Fruit fly (Drosophila melanogaster) whole organism, prepupa: ENCODE data around the gene CG11369.
A peak's percentile ranks its signal among the peaks of the same experiment; 100 is the strongest.

Experiments
- Blimp-1 ChIP-seq: fragments of 200-800 bp; sonication (Bioruptor generic); optimal IDR thresholded peaks from 3 replicates; lab custom pipeline; 2017; ENCODE audit warnings: missing biosample characterization, missing genetic modification characterization, mild to moderate bottlenecking, moderate library complexity, missing genetic modification reagents
- CG10669 ChIP-seq: fragments of 200-800 bp; sonication (Bioruptor generic); optimal IDR thresholded peaks from 3 replicates; lab custom pipeline; 2018; ENCODE audit warnings: missing biosample characterization, mild to moderate bottlenecking, missing genetic modification characterization, moderate library complexity
- CG11762 ChIP-seq: fragments of 200-800 bp; sonication (Bioruptor generic); optimal IDR thresholded peaks from 3 replicates; lab custom pipeline; 2016; ENCODE audit warnings: missing biosample characterization, missing genetic modification characterization; ENCODE audit not compliant: insufficient read depth
- CG11902 ChIP-seq: fragments of 200-800 bp; sonication (Bioruptor generic); optimal IDR thresholded peaks from 3 replicates; lab custom pipeline; 2016; ENCODE audit warnings: missing biosample characterization, missing genetic modification characterization
- CG15336 ChIP-seq: fragments of 200-800 bp; sonication (Bioruptor generic); IDR thresholded peaks from 2 replicates; pipeline ENCODE4 v1.3.6; 2022; ENCODE audit warnings: missing biosample characterization, missing genetic modification characterization
- CG1621 ChIP-seq: fragments of 200-800 bp; sonication (Bioruptor generic); optimal IDR thresholded peaks from 3 replicates; lab custom pipeline; 2018; ENCODE audit warnings: missing biosample characterization, mild to moderate bottlenecking, missing genetic modification characterization
- CG16779 ChIP-seq: fragments of 200-800 bp; sonication (Bioruptor generic); optimal IDR thresholded peaks from 3 replicates; lab custom pipeline; 2017; ENCODE audit warnings: missing biosample characterization, mild to moderate bottlenecking, missing genetic modification characterization
- CG3032 ChIP-seq: fragments of 200-800 bp; optimal IDR thresholded peaks from 2 replicates; lab custom pipeline; 2019; ENCODE audit warnings: missing biosample characterization, mild to moderate bottlenecking, missing genetic modification characterization, moderate library complexity
- CG31627 ChIP-seq: fragments of 200-800 bp; sonication (Bioruptor generic); optimal IDR thresholded peaks from 3 replicates; lab custom pipeline; 2016; ENCODE audit warnings: missing biosample characterization, missing genetic modification characterization
- CG32006 ChIP-seq: fragments of 200-800 bp; sonication (Bioruptor generic); optimal IDR thresholded peaks from 3 replicates; lab custom pipeline; 2017; ENCODE audit warnings: missing biosample characterization, mild to moderate bottlenecking, missing genetic modification characterization
- CG34406 ChIP-seq: fragments of 200-800 bp; sonication (Bioruptor generic); optimal IDR thresholded peaks from 3 replicates; lab custom pipeline; 2016; ENCODE audit warnings: missing biosample characterization, missing genetic modification characterization
- CG3919 ChIP-seq: fragments of 200-800 bp; sonication (Bioruptor generic); optimal IDR thresholded peaks from 3 replicates; lab custom pipeline; 2016; ENCODE audit warnings: missing biosample characterization, missing genetic modification characterization
- CG4318 ChIP-seq: fragments of 200-800 bp; sonication (Bioruptor generic); optimal IDR thresholded peaks from 3 replicates; lab custom pipeline; 2017; ENCODE audit warnings: missing biosample characterization, mild to moderate bottlenecking, missing genetic modification characterization
- CG6163 ChIP-seq: fragments of 200-800 bp; sonication (Bioruptor generic); IDR thresholded peaks from 3 replicates; pipeline ENCODE4 v1.3.6; 2022; ENCODE audit warnings: missing biosample characterization, missing genetic modification characterization
- CG6276 ChIP-seq: fragments of 200-800 bp; sonication (Bioruptor generic); optimal IDR thresholded peaks from 2 replicates; lab custom pipeline; 2017; ENCODE audit warnings: missing biosample characterization, mild to moderate bottlenecking, missing genetic modification characterization
- CG6792 ChIP-seq: fragments of 200-800 bp; sonication (Bioruptor generic); optimal IDR thresholded peaks from 3 replicates; lab custom pipeline; 2016; ENCODE audit warnings: missing biosample characterization, missing genetic modification characterization
- CG6854 ChIP-seq: fragments of 200-800 bp; sonication (Bioruptor generic); optimal IDR thresholded peaks from 2 replicates; lab custom pipeline; 2017; ENCODE audit warnings: missing biosample characterization, mild to moderate bottlenecking, missing genetic modification characterization
- CG7368 ChIP-seq: fragments of 200-800 bp; sonication (Bioruptor generic); optimal IDR thresholded peaks from 3 replicates; lab custom pipeline; 2016; ENCODE audit warnings: missing biosample characterization, missing genetic modification characterization
- CG8119 ChIP-seq: fragments of 200-800 bp; sonication (Bioruptor generic); IDR thresholded peaks from 3 replicates; pipeline ENCODE4 v1.3.6; 2022; ENCODE audit warnings: missing biosample characterization, missing genetic modification characterization
- CG8319 ChIP-seq: fragments of 200-800 bp; sonication (Bioruptor generic); optimal IDR thresholded peaks from 3 replicates; lab custom pipeline; 2016; ENCODE audit warnings: missing biosample characterization, missing genetic modification characterization
- CG9139 ChIP-seq: fragments of 200-800 bp; sonication (Bioruptor generic); optimal IDR thresholded peaks from 3 replicates; lab custom pipeline; 2017; ENCODE audit warnings: missing biosample characterization, mild to moderate bottlenecking, missing genetic modification characterization
- Eip75B ChIP-seq: fragments of 200-800 bp; sonication (Bioruptor generic); optimal IDR thresholded peaks from 3 replicates; lab custom pipeline; 2016; ENCODE audit warnings: missing biosample characterization, missing genetic modification characterization
- Ets21C ChIP-seq: fragments of 200-800 bp; sonication (Bioruptor generic); optimal IDR thresholded peaks from 3 replicates; lab custom pipeline; 2016; ENCODE audit warnings: missing biosample characterization, missing genetic modification characterization
- Ets96B ChIP-seq: fragments of 200-800 bp; optimal IDR thresholded peaks from 2 replicates; lab custom pipeline; 2019; ENCODE audit warnings: missing biosample characterization, mild to moderate bottlenecking, missing genetic modification characterization, moderate library complexity
- Gug ChIP-seq: fragments of 200-800 bp; sonication (Bioruptor generic); IDR thresholded peaks from 2 replicates; pipeline ENCODE4 v1.3.6; 2022; ENCODE audit warnings: missing biosample characterization, missing genetic modification characterization
- Hr39 ChIP-seq: fragments of 200-800 bp; sonication (Bioruptor generic); optimal IDR thresholded peaks from 2 replicates; lab custom pipeline; 2016; ENCODE audit warnings: missing biosample characterization, missing genetic modification characterization
- Hr4 ChIP-seq: fragments of 200-800 bp; sonication (Bioruptor generic); optimal IDR thresholded peaks from 3 replicates; lab custom pipeline; 2016; ENCODE audit warnings: missing biosample characterization, missing genetic modification characterization
- Lpt ChIP-seq: fragments of 200-800 bp; sonication (Bioruptor generic); optimal IDR thresholded peaks from 3 replicates; lab custom pipeline; 2016; ENCODE audit warnings: missing biosample characterization, missing genetic modification characterization
- Met ChIP-seq: fragments of 200-800 bp; sonication (Bioruptor generic); optimal IDR thresholded peaks from 3 replicates; lab custom pipeline; 2016; ENCODE audit warnings: missing biosample characterization, missing genetic modification characterization
- OdsH ChIP-seq: fragments of 200-800 bp; sonication (Bioruptor generic); optimal IDR thresholded peaks from 3 replicates; lab custom pipeline; 2016; ENCODE audit warnings: missing biosample characterization, missing genetic modification characterization
- Smox ChIP-seq: fragments of 200-800 bp; sonication (Bioruptor generic); optimal IDR thresholded peaks from 3 replicates; lab custom pipeline; 2016; ENCODE audit warnings: missing biosample characterization, missing genetic modification characterization
- Sox14 ChIP-seq: fragments of 200-800 bp; sonication (Bioruptor generic); optimal IDR thresholded peaks from 3 replicates; lab custom pipeline; 2016; ENCODE audit warnings: missing biosample characterization, missing genetic modification characterization
- achi ChIP-seq: fragments of 200-800 bp; sonication (Bioruptor generic); optimal IDR thresholded peaks from 3 replicates; lab custom pipeline; 2016; ENCODE audit warnings: missing biosample characterization, missing genetic modification characterization
- acj6 ChIP-seq: fragments of 200-800 bp; sonication (Bioruptor generic); optimal IDR thresholded peaks from 3 replicates; lab custom pipeline; 2016; ENCODE audit warnings: missing biosample characterization, missing genetic modification characterization
- cyc ChIP-seq: fragments of 200-800 bp; sonication (Bioruptor generic); optimal IDR thresholded peaks from 3 replicates; lab custom pipeline; 2016; ENCODE audit warnings: missing biosample characterization, missing genetic modification characterization
- dac ChIP-seq: fragments of 200-800 bp; sonication (Bioruptor generic); optimal IDR thresholded peaks from 2 replicates; lab custom pipeline; 2017; ENCODE audit warnings: missing biosample characterization, mild to moderate bottlenecking, missing genetic modification characterization
- dsx ChIP-seq: fragments of 200-800 bp; optimal IDR thresholded peaks from 3 replicates; lab custom pipeline; 2019; ENCODE audit warnings: missing biosample characterization, mild to moderate bottlenecking, missing genetic modification characterization, moderate library complexity; ENCODE audit not compliant: poor library complexity, severe bottlenecking
- eg ChIP-seq: fragments of 200-800 bp; sonication (Bioruptor generic); IDR thresholded peaks from 3 replicates; pipeline ENCODE4 v1.3.6; 2022; ENCODE audit warnings: missing biosample characterization, missing genetic modification characterization
- esn ChIP-seq: fragments of 200-800 bp; sonication (Bioruptor generic); optimal IDR thresholded peaks from 2 replicates; lab custom pipeline; 2016; ENCODE audit warnings: missing biosample characterization, mild to moderate bottlenecking, missing genetic modification characterization, moderate library complexity
- fd59A ChIP-seq: fragments of 200-800 bp; sonication (Bioruptor generic); optimal IDR thresholded peaks from 2 replicates; lab custom pipeline; 2017; ENCODE audit warnings: missing biosample characterization, mild to moderate bottlenecking, missing genetic modification characterization, missing genetic modification reagents
- fd85E ChIP-seq: fragments of 200-800 bp; sonication (Bioruptor generic); optimal IDR thresholded peaks from 3 replicates; lab custom pipeline; 2016; ENCODE audit warnings: missing biosample characterization, missing genetic modification characterization
- lz ChIP-seq: fragments of 200-800 bp; sonication (Bioruptor generic); optimal IDR thresholded peaks from 3 replicates; lab custom pipeline; 2016; ENCODE audit warnings: missing biosample characterization, missing genetic modification characterization
- net ChIP-seq: fragments of 200-800 bp; sonication (Bioruptor generic); optimal IDR thresholded peaks from 3 replicates; lab custom pipeline; 2016; ENCODE audit warnings: missing biosample characterization, missing genetic modification characterization
- salr ChIP-seq, 2 experiments: fragments of 200-800 bp; sonication (Bioruptor generic); optimal IDR thresholded peaks; 3 replicates each; lab custom pipeline; 2016 to 2018; ENCODE audit warnings: missing biosample characterization in 2 of 2, missing genetic modification characterization in 2 of 2, mild to moderate bottlenecking in 1 of 2
- spab ChIP-seq: fragments of 200-800 bp; sonication (Bioruptor generic); optimal IDR thresholded peaks from 2 replicates; lab custom pipeline; 2017; ENCODE audit warnings: missing biosample characterization, mild to moderate bottlenecking, missing genetic modification characterization, missing genetic modification reagents
- ss ChIP-seq, 2 experiments: fragments of 200-800 bp; sonication (Bioruptor generic); optimal IDR thresholded peaks; 2 replicates in 1 of 2; 3 replicates in 1 of 2; lab custom pipeline; 2017 to 2018; ENCODE audit warnings: mild to moderate bottlenecking in 2 of 2, missing biosample characterization in 2 of 2, missing genetic modification characterization in 2 of 2, moderate library complexity in 1 of 2
- topi ChIP-seq: fragments of 200-800 bp; sonication (Bioruptor generic); optimal IDR thresholded peaks from 3 replicates; lab custom pipeline; 2016; ENCODE audit warnings: missing biosample characterization, missing genetic modification characterization
- vri ChIP-seq: fragments of 200-800 bp; sonication (Bioruptor generic); optimal IDR thresholded peaks from 3 replicates; lab custom pipeline; 2016; ENCODE audit warnings: missing biosample characterization, mild to moderate bottlenecking, missing genetic modification characterization

CG11369 gene

dm6 chrX:7603657-7604056 lies 29.6 kb downstream of the CG11369 start:
- TF ChIP-seq lz (GFP tag; lab: Kevin White, UChicago) (no peak), fd59A (no peak), Eip75B (GFP tag; lab: Kevin White, UChicago) (no peak), CG6276 (GFP tag; lab: Kevin White, UChicago) (no peak), CG31627 (GFP tag; lab: Kevin White, UChicago) (no peak), dac (GFP tag; lab: Kevin White, UChicago) (no peak), CG16779 (tag; lab: Kevin White, UChicago) (no peak), Ets96B (no peak), Ets21C (GFP tag; lab: Kevin White, UChicago) (no peak), CG34406 (GFP tag; lab: Kevin White, UChicago) (no peak), ss (GFP tag; optimal IDR thresholded peaks at IDR 0.05; lab: Kevin White, UChicago) (no peak), CG3919 (no peak)

- TF ChIP-seq OdsH (GFP tag; lab: Kevin White, UChicago), result peak; percentile 62
- peak; percentile 88 for TF ChIP-seq CG32006
- peak; percentile 93 for TF ChIP-seq spab (GFP tag; lab: Kevin White, UChicago)
- peak; percentile 97 to 98 for TF ChIP-seq ss (GFP tag; optimal IDR thresholded peaks at IDR 0.05; lab: Kevin White, UChicago)
- peak; percentile 96 for TF ChIP-seq net
- peak; percentile 40 for TF ChIP-seq acj6 (GFP tag; lab: Kevin White, UChicago)
- TF ChIP-seq CG1621 (tag; lab: Kevin White, UChicago), result peak; percentile 95
- TF ChIP-seq CG6792 (GFP tag; lab: Kevin White, UChicago), result peak; percentile 59
- TF ChIP-seq CG10669 (GFP tag; lab: Kevin White, UChicago), result peak; percentile 95
- TF ChIP-seq Sox14 (GFP tag; lab: Kevin White, UChicago), result peak; percentile 78
- peak; percentile 47 for TF ChIP-seq fd85E (GFP tag; lab: Kevin White, UChicago)
- TF ChIP-seq CG3032 (tag; lab: Kevin White, UChicago), result peak; percentile 89
- TF ChIP-seq CG11902 (GFP tag; lab: Kevin White, UChicago), result no peak
- peak; percentile 71 for TF ChIP-seq topi (GFP tag; lab: Kevin White, UChicago)
- TF ChIP-seq fd59A, result peak; percentile 80
- TF ChIP-seq Hr4 (GFP tag; lab: Kevin White, UChicago), result peak; percentile 75
- TF ChIP-seq CG4318 (GFP tag; lab: Kevin White, UChicago), result peak; percentile 38
- TF ChIP-seq CG6854 (GFP tag; lab: Kevin White, UChicago), result peak; percentile 95
- peak; percentile 0 for TF ChIP-seq Hr39 (GFP tag; lab: Kevin White, UChicago)
- TF ChIP-seq salr (GFP tag; optimal IDR thresholded peaks at IDR 0.05; lab: Kevin White, UChicago), result peak; percentile 89 to 97
- TF ChIP-seq cyc (GFP tag; lab: Kevin White, UChicago), result peak; percentile 4
- peak; percentile 68 for TF ChIP-seq Met (GFP tag; lab: Kevin White, UChicago)
- TF ChIP-seq dsx (GFP tag; lab: Kevin White, UChicago), result peak; percentile 92
- TF ChIP-seq esn (GFP tag; lab: Kevin White, UChicago), result peak; percentile 58
- TF ChIP-seq CG15336, result peak; percentile 96
- peak; percentile 87 for TF ChIP-seq achi (GFP tag; lab: Kevin White, UChicago)
- TF ChIP-seq CG6163 (GFP tag; lab: Robert Waterston, UW), result peak; percentile 99
- TF ChIP-seq CG34406 (GFP tag; lab: Kevin White, UChicago), result peak; percentile 85
- TF ChIP-seq Lpt (GFP tag; lab: Kevin White, UChicago), result peak; percentile 95
- TF ChIP-seq CG7368 (GFP tag; lab: Kevin White, UChicago), result peak; percentile 89
- TF ChIP-seq CG8119 (GFP tag; lab: Robert Waterston, UW), result peak; percentile 99
- TF ChIP-seq CG9139 (GFP tag; lab: Kevin White, UChicago), result peak; percentile 98
- no peak for TF ChIP-seq CG31627 (GFP tag; lab: Kevin White, UChicago)
- peak; percentile 81 for TF ChIP-seq CG8319
- TF ChIP-seq Eip75B (GFP tag; lab: Kevin White, UChicago), result peak; percentile 82
- TF ChIP-seq Smox (GFP tag; lab: Kevin White, UChicago), result peak; percentile 45
- peak; percentile 78 for TF ChIP-seq Gug
- TF ChIP-seq Ets21C (GFP tag; lab: Kevin White, UChicago), result no peak
- TF ChIP-seq Ets96B, result peak; percentile 95
- TF ChIP-seq vri (GFP tag; lab: Kevin White, UChicago), result peak; percentile 79
- TF ChIP-seq CG3919, result peak; percentile 82
- peak; percentile 98 for TF ChIP-seq eg (GFP tag; lab: Robert Waterston, UW)
- TF ChIP-seq CG11762 (GFP tag; lab: Kevin White, UChicago), result peak; percentile 59
- TF ChIP-seq Blimp-1 (GFP tag; lab: Kevin White, UChicago), result peak; percentile 56
- TF ChIP-seq lz (GFP tag; lab: Kevin White, UChicago), result peak; percentile 43
- peak; percentile 97 for TF ChIP-seq CG16779 (tag; lab: Kevin White, UChicago)
These were observed 30.4 kb downstream of the CG11369 start for dm6 chrX:7604503-7604969.
